Fruit fly (Drosophila melanogaster) whole organism, embryonic: ENCODE data around the gene lilli.

Experiments
- ATbp ChIP-seq: fragments of 200-800 bp; sonication (Bioruptor generic); optimal IDR thresholded peaks from 2 replicates; lab custom pipeline; 2017; ENCODE audit warnings: missing biosample characterization, mild to moderate bottlenecking, missing genetic modification characterization, missing genetic modification reagents
- Bdp1 ChIP-seq: fragments of 200-800 bp; sonication (Bioruptor generic); optimal IDR thresholded peaks from 3 replicates; lab custom pipeline; 2016; ENCODE audit warnings: missing biosample characterization, missing genetic modification characterization
- Bgb ChIP-seq: fragments of 200-800 bp; sonication (Bioruptor generic); IDR thresholded peaks from 2 replicates; pipeline ENCODE4 v1.3.6; 2022; ENCODE audit warnings: missing biosample characterization, missing genetic modification characterization; ENCODE audit not compliant: partially characterized antibody
- CG11560 ChIP-seq: fragments of 200-800 bp; sonication (Bioruptor generic); IDR thresholded peaks from 3 replicates; pipeline ENCODE4 v1.3.6; 2022; ENCODE audit warnings: missing biosample characterization, missing genetic modification characterization
- CG11723 ChIP-seq: fragments of 200-800 bp; sonication (Bioruptor generic); optimal IDR thresholded peaks from 2 replicates; lab custom pipeline; 2017; ENCODE audit warnings: missing biosample characterization, mild to moderate bottlenecking, missing genetic modification characterization
- CG12391 ChIP-seq: fragments of 200-800 bp; sonication (Bioruptor generic); optimal IDR thresholded peaks from 3 replicates; lab custom pipeline; 2018; ENCODE audit warnings: missing biosample characterization, mild to moderate bottlenecking, missing genetic modification characterization, moderate library complexity
- CG13296 ChIP-seq: fragments of 200-800 bp; sonication (Bioruptor generic); optimal IDR thresholded peaks from 3 replicates; lab custom pipeline; 2018; ENCODE audit warnings: missing biosample characterization, mild to moderate bottlenecking, missing genetic modification characterization
- CG13775 ChIP-seq: fragments of 200-800 bp; sonication (Bioruptor generic); optimal IDR thresholded peaks from 3 replicates; lab custom pipeline; 2017; ENCODE audit warnings: missing biosample characterization, mild to moderate bottlenecking, missing genetic modification characterization
- CG14710 ChIP-seq: fragments of 200-800 bp; sonication (Bioruptor generic); optimal IDR thresholded peaks from 3 replicates; lab custom pipeline; 2019; ENCODE audit warnings: missing biosample characterization, mild to moderate bottlenecking, missing genetic modification characterization, moderate library complexity
- CG14965 ChIP-seq: fragments of 200-800 bp; sonication (Bioruptor generic); optimal IDR thresholded peaks from 2 replicates; lab custom pipeline; 2016; ENCODE audit warnings: missing biosample characterization, missing genetic modification characterization, borderline replicate concordance
- CG17328 ChIP-seq: fragments of 200-800 bp; sonication (Bioruptor generic); IDR thresholded peaks from 2 replicates; pipeline ENCODE4 v1.3.6; 2022; ENCODE audit warnings: missing biosample characterization, missing genetic modification characterization
- CG18476 ChIP-seq: fragments of 200-800 bp; sonication (Bioruptor generic); optimal IDR thresholded peaks from 2 replicates; lab custom pipeline; 2016; ENCODE audit warnings: missing biosample characterization, mild to moderate bottlenecking, missing genetic modification characterization
- CG18599 ChIP-seq: fragments of 200-800 bp; sonication (Bioruptor generic); optimal IDR thresholded peaks from 3 replicates; lab custom pipeline; 2017; ENCODE audit warnings: missing biosample characterization, missing genetic modification characterization, mild to moderate bottlenecking, moderate library complexity, missing genetic modification reagents
- CG2202 ChIP-seq: fragments of 200-800 bp; sonication (Bioruptor generic); optimal IDR thresholded peaks from 2 replicates; lab custom pipeline; 2018; ENCODE audit warnings: missing biosample characterization, mild to moderate bottlenecking, missing genetic modification characterization
- CG31388 ChIP-seq: fragments of 200-800 bp; sonication (Bioruptor generic); optimal IDR thresholded peaks from 2 replicates; lab custom pipeline; 2016; ENCODE audit warnings: missing biosample characterization, missing genetic modification characterization
- CG3838 ChIP-seq: fragments of 200-800 bp; sonication (Bioruptor generic); optimal IDR thresholded peaks from 3 replicates; lab custom pipeline; 2016; ENCODE audit warnings: missing biosample characterization, missing genetic modification characterization
- CG4282 ChIP-seq: fragments of 200-800 bp; sonication (Bioruptor generic); optimal IDR thresholded peaks from 2 replicates; lab custom pipeline; 2016; ENCODE audit warnings: missing biosample characterization, missing genetic modification characterization
- CG6683 ChIP-seq: fragments of 200-800 bp; sonication (Bioruptor generic); optimal IDR thresholded peaks from 2 replicates; lab custom pipeline; 2017; ENCODE audit warnings: missing biosample characterization, mild to moderate bottlenecking, missing genetic modification characterization, missing genetic modification reagents
- CG7357 ChIP-seq: fragments of 200-800 bp; sonication (Bioruptor generic); IDR thresholded peaks from 3 replicates; pipeline ENCODE4 v1.3.6; 2022; ENCODE audit warnings: missing biosample characterization, missing genetic modification characterization
- CG7928 ChIP-seq: fragments of 200-800 bp; sonication (Bioruptor generic); optimal IDR thresholded peaks from 2 replicates; lab custom pipeline; 2017; ENCODE audit warnings: missing biosample characterization, mild to moderate bottlenecking, missing genetic modification characterization
- CG9609 ChIP-seq: fragments of 200-800 bp; sonication (Bioruptor generic); optimal IDR thresholded peaks from 3 replicates; lab custom pipeline; 2016; ENCODE audit warnings: missing biosample characterization, missing genetic modification characterization
- CG9727 ChIP-seq: fragments of 200-800 bp; sonication (Bioruptor generic); optimal IDR thresholded peaks from 3 replicates; lab custom pipeline; 2017; ENCODE audit warnings: missing biosample characterization, mild to moderate bottlenecking, missing genetic modification characterization
- CoRest ChIP-seq: fragments of 200-800 bp; sonication (Bioruptor generic); optimal IDR thresholded peaks from 3 replicates; lab custom pipeline; 2018; ENCODE audit warnings: missing biosample characterization, mild to moderate bottlenecking, missing genetic modification characterization, moderate library complexity
- Dfd ChIP-seq, 2 experiments: fragments of >200 bp; optimal IDR thresholded peaks; 2 replicates each; lab custom pipeline; 2017; ENCODE audit warnings: missing biosample characterization in 2 of 2, missing genetic modification characterization in 2 of 2
- Doc3 ChIP-seq: fragments of 200-800 bp; sonication (Bioruptor generic); IDR thresholded peaks from 3 replicates; pipeline ENCODE4 v1.3.6; 2022; ENCODE audit warnings: missing biosample characterization, missing genetic modification characterization; ENCODE audit not compliant: partially characterized antibody
- Ets97D ChIP-seq: fragments of 200-800 bp; sonication (Bioruptor generic); optimal IDR thresholded peaks from 3 replicates; lab custom pipeline; 2016; ENCODE audit warnings: missing biosample characterization, missing genetic modification characterization
- HmgD ChIP-seq: fragments of 200-800 bp; sonication (Bioruptor generic); optimal IDR thresholded peaks from 3 replicates; lab custom pipeline; 2016; ENCODE audit warnings: missing biosample characterization, missing genetic modification characterization
- Hr3 ChIP-seq: fragments of 200-800 bp; sonication (Bioruptor generic); optimal IDR thresholded peaks from 3 replicates; lab custom pipeline; 2016; ENCODE audit warnings: missing biosample characterization, missing genetic modification characterization
- Hsf ChIP-seq: fragments of 200-800 bp; sonication (Bioruptor generic); optimal IDR thresholded peaks from 3 replicates; lab custom pipeline; 2016; ENCODE audit warnings: missing biosample characterization, missing genetic modification characterization
- MTF-1 ChIP-seq: fragments of 200-800 bp; sonication (Bioruptor generic); optimal IDR thresholded peaks from 2 replicates; lab custom pipeline; 2018; ENCODE audit warnings: missing biosample characterization, mild to moderate bottlenecking, missing genetic modification characterization, borderline replicate concordance
- Taf1 ChIP-seq: fragments of 200-800 bp; sonication (Bioruptor generic); IDR thresholded peaks from 2 replicates; pipeline ENCODE4 v1.3.6; 2022; ENCODE audit warnings: missing biosample characterization, missing genetic modification characterization
- Trl ChIP-seq, 3 experiments: fragments of >200 bp in 2 of 3; fragments of 200-800 bp in 1 of 3; sonication (Bioruptor generic) in 1 of 3; optimal IDR thresholded peaks; 2 replicates in 1 of 3; 3 replicates in 2 of 3; lab custom pipeline; 2016 to 2017; ENCODE audit warnings: missing biosample characterization in 1 of 3, missing genetic modification characterization in 1 of 3
- abd-A ChIP-seq: fragments of 200-800 bp; sonication (Bioruptor generic); optimal IDR thresholded peaks from 3 replicates; lab custom pipeline; 2019; ENCODE audit warnings: missing biosample characterization, mild to moderate bottlenecking, missing genetic modification characterization, moderate library complexity
- cad ChIP-seq: fragments of >200 bp; optimal IDR thresholded peaks from 2 replicates; lab custom pipeline; 2017; ENCODE audit warnings: missing biosample characterization, missing genetic modification characterization
- disco-r ChIP-seq: fragments of 200-800 bp; sonication (Bioruptor generic); optimal IDR thresholded peaks from 2 replicates; lab custom pipeline; 2016; ENCODE audit warnings: missing biosample characterization, missing genetic modification characterization
- dmrt99B ChIP-seq: fragments of 200-800 bp; sonication (Bioruptor generic); optimal IDR thresholded peaks from 2 replicates; lab custom pipeline; 2018; ENCODE audit warnings: missing biosample characterization, mild to moderate bottlenecking, missing genetic modification characterization, moderate library complexity
- ewg ChIP-seq: fragments of 200-800 bp; sonication (Bioruptor generic); optimal IDR thresholded peaks from 3 replicates; lab custom pipeline; 2017; ENCODE audit warnings: mild to moderate bottlenecking, missing biosample characterization, missing genetic modification reagents, missing genetic modification characterization
- fd3F ChIP-seq: fragments of 200-800 bp; sonication (Bioruptor generic); optimal IDR thresholded peaks from 2 replicates; lab custom pipeline; 2018; ENCODE audit warnings: missing biosample characterization, mild to moderate bottlenecking, missing genetic modification characterization, moderate library complexity
- fd64A ChIP-seq: fragments of 200-800 bp; sonication (Bioruptor generic); optimal IDR thresholded peaks from 3 replicates; lab custom pipeline; 2018; ENCODE audit warnings: missing biosample characterization, mild to moderate bottlenecking, missing genetic modification characterization
- fd96Cb ChIP-seq: fragments of 200-800 bp; sonication (Bioruptor generic); optimal IDR thresholded peaks from 2 replicates; lab custom pipeline; 2018; ENCODE audit warnings: missing biosample characterization, mild to moderate bottlenecking, missing genetic modification characterization, moderate library complexity
- grau ChIP-seq: fragments of 200-800 bp; optimal IDR thresholded peaks from 3 replicates; lab custom pipeline; 2019; ENCODE audit warnings: missing biosample characterization, mild to moderate bottlenecking, missing genetic modification characterization, moderate library complexity
- grn ChIP-seq: fragments of 200-800 bp; sonication (Bioruptor generic); optimal IDR thresholded peaks from 3 replicates; lab custom pipeline; 2017; ENCODE audit warnings: missing biosample characterization, missing genetic modification characterization
- lbe ChIP-seq: fragments of 200-800 bp; sonication (Bioruptor generic); optimal IDR thresholded peaks from 2 replicates; lab custom pipeline; 2016; ENCODE audit warnings: missing biosample characterization, mild to moderate bottlenecking, missing genetic modification characterization
- ranshi ChIP-seq: fragments of 200-800 bp; sonication (Bioruptor generic); IDR thresholded peaks from 2 replicates; pipeline ENCODE4 v1.3.6; 2022; ENCODE audit warnings: missing biosample characterization, missing genetic modification characterization
- repo ChIP-seq: fragments of 200-800 bp; sonication (Bioruptor generic); optimal IDR thresholded peaks from 2 replicates; lab custom pipeline; 2016; ENCODE audit warnings: missing biosample characterization, missing genetic modification characterization
- sd ChIP-seq: fragments of 200-800 bp; sonication (Bioruptor generic); optimal IDR thresholded peaks from 3 replicates; lab custom pipeline; 2018; ENCODE audit warnings: missing biosample characterization, mild to moderate bottlenecking, missing genetic modification characterization, moderate library complexity
- stc ChIP-seq: fragments of 200-800 bp; sonication (Bioruptor generic); IDR thresholded peaks from 2 replicates; pipeline ENCODE4 v1.3.6; 2022; ENCODE audit warnings: missing biosample characterization, missing genetic modification characterization
- trem ChIP-seq: fragments of 200-800 bp; optimal IDR thresholded peaks from 3 replicates; lab custom pipeline; 2019; ENCODE audit warnings: missing biosample characterization, mild to moderate bottlenecking, missing genetic modification characterization, moderate library complexity
- vfl ChIP-seq: fragments of 200-800 bp; sonication (Bioruptor generic); optimal IDR thresholded peaks from 2 replicates; lab custom pipeline; 2016; ENCODE audit warnings: missing biosample characterization, missing genetic modification characterization

lilli gene

dm6 chr2L:2972439-2972936 lies 86.8 kb downstream of the lilli start, which contains the start of the genes Rrp1 and gammaTub23C (continued):
- peak in 1 of 2 experiments; percentile 3 for TF ChIP-seq Trl (optimal IDR thresholded peaks at IDR 0.05; lab: Kevin White, UChicago)
- TF ChIP-seq Trl (GFP tag; optimal IDR thresholded peaks at IDR 0.05; lab: Kevin White, UChicago): peak; percentile 73
- peak; percentile 37 for TF ChIP-seq Ets97D (GFP tag; lab: Kevin White, UChicago)
- peak; percentile 96 for TF ChIP-seq CG13775 (GFP tag; lab: Kevin White, UChicago)
- peak in 1 of 2 experiments; percentile 56 for TF ChIP-seq Dfd (GFP tag; optimal IDR thresholded peaks at IDR 0.05; lab: Kevin White, UChicago)
- TF ChIP-seq CG13296 (GFP tag; lab: Kevin White, UChicago): peak; percentile 88
- TF ChIP-seq CG7357 (GFP tag; lab: Robert Waterston, UW): peak; percentile 70
- TF ChIP-seq Bdp1: peak; percentile 57
- TF ChIP-seq MTF-1 (GFP tag; lab: Kevin White, UChicago): peak; percentile 43
- peak; percentile 77 for TF ChIP-seq CG9609 (GFP tag; lab: Kevin White, UChicago)
- peak; percentile 43; the same call in 1 of the 2 replicates for TF ChIP-seq CG17328 (GFP tag; lab: Robert Waterston, UW)
- peak; percentile 76 for TF ChIP-seq CG11560
- peak; percentile 94 for TF ChIP-seq Hr3
- TF ChIP-seq HmgD (GFP tag; lab: Kevin White, UChicago): peak; percentile 6
- TF ChIP-seq sd (tag; lab: Kevin White, UChicago): no peak
- TF ChIP-seq ewg: peak; percentile 85
- peak; percentile 94 for TF ChIP-seq CG12391
- TF ChIP-seq CG3838 (GFP tag; lab: Kevin White, UChicago): peak; percentile 72
- TF ChIP-seq grn: no peak
- peak; percentile 97 for TF ChIP-seq CoRest (tag; lab: Kevin White, UChicago)
- no peak for TF ChIP-seq CG14965 (GFP tag; lab: Kevin White, UChicago)
- peak; percentile 90 for TF ChIP-seq trem (tag; lab: Kevin White, UChicago)
- peak; percentile 46 for TF ChIP-seq fd64A (GFP tag; lab: Kevin White, UChicago)
- peak; percentile 85 for TF ChIP-seq CG11723
- peak; percentile 68 for TF ChIP-seq CG7928 (GFP tag; lab: Kevin White, UChicago)
- TF ChIP-seq Doc3 (GFP tag; lab: Robert Waterston, UW): no peak
- TF ChIP-seq Hsf: peak; percentile 90
- peak; percentile 75 for TF ChIP-seq lbe
- peak; percentile 87 for TF ChIP-seq CG18476
- peak; percentile 41 for TF ChIP-seq disco-r (GFP tag; lab: Kevin White, UChicago)
- TF ChIP-seq CG2202 (tag; lab: Kevin White, UChicago): peak; percentile 80
- TF ChIP-seq CG6683 (GFP tag; lab: Kevin White, UChicago): peak; percentile 52
- TF ChIP-seq fd3F (GFP tag; lab: Kevin White, UChicago): peak; percentile 83
- TF ChIP-seq ranshi (GFP tag; lab: Robert Waterston, UW): peak; percentile 80
- peak; percentile 95 for TF ChIP-seq CG9727 (GFP tag; lab: Kevin White, UChicago)
- TF ChIP-seq dmrt99B (tag; lab: Kevin White, UChicago): peak; percentile 89
- TF ChIP-seq Taf1: peak; percentile 42; the same call in 1 of the 2 replicates
- no peak for TF ChIP-seq Bgb (GFP tag; lab: Robert Waterston, UW)
- TF ChIP-seq abd-A (tag; lab: Kevin White, UChicago): no peak
- no peak for TF ChIP-seq cad
- TF ChIP-seq fd96Cb (tag; lab: Kevin White, UChicago): peak; percentile 90
- no peak for TF ChIP-seq repo (GFP tag; lab: Kevin White, UChicago)
- no peak for TF ChIP-seq CG4282 (GFP tag; lab: Kevin White, UChicago)
- peak; percentile 66 for TF ChIP-seq CG31388 (GFP tag; lab: Kevin White, UChicago)
- TF ChIP-seq CG18599 (GFP tag; lab: Kevin White, UChicago): peak; percentile 92
- peak; percentile 42; the same call in 1 of the 2 replicates for TF ChIP-seq stc
- peak; percentile 75 for TF ChIP-seq ATbp (GFP tag; lab: Kevin White, UChicago)
- TF ChIP-seq vfl (GFP tag; lab: Kevin White, UChicago): peak; percentile 80
- TF ChIP-seq grau (tag; lab: Kevin White, UChicago): peak; percentile 91
- TF ChIP-seq CG14710 (tag; lab: Kevin White, UChicago): peak; percentile 96
